Worm (Caenorhabditis elegans) whole organism, young adult: Measurements from ENCODE around the gene T21E8.7.

Source experiments
- C06A6.2 ChIP-seq: fragments of 200-800 bp; sonication (Bioruptor generic); conservative IDR thresholded peaks from 2 replicates; pipeline ENCODE4 v1.3.6; 2022; ENCODE audit warnings: missing genetic modification characterization, missing compliant biosample characterization
- T07F8.4 ChIP-seq: sonication (generic microtip); optimal IDR thresholded peaks from 2 replicates; lab custom pipeline; 2016; ENCODE audit warnings: mild to moderate bottlenecking, missing genetic modification characterization, moderate library complexity, missing compliant biosample characterization
- ZK185.1 ChIP-seq: sonication (generic microtip); optimal IDR thresholded peaks from 2 replicates; lab custom pipeline; 2016; ENCODE audit warnings: mild to moderate bottlenecking, missing genetic modification characterization, missing compliant biosample characterization; ENCODE audit not compliant: poor library complexity, severe bottlenecking
- akir-1 ChIP-seq: fragments of 200-800 bp; sonication (Bioruptor generic); optimal IDR thresholded peaks from 2 replicates; lab custom pipeline; 2018; ENCODE audit warnings: mild to moderate bottlenecking, missing genetic modification characterization, moderate library complexity, missing compliant biosample characterization
- athp-1 ChIP-seq: sonication (generic microtip); optimal IDR thresholded peaks from 2 replicates; lab custom pipeline; 2017; ENCODE audit warnings: mild to moderate bottlenecking, missing genetic modification characterization, missing compliant biosample characterization
- hsf-1 ChIP-seq: fragments of 200-800 bp; sonication (Bioruptor generic); IDR thresholded peaks from 2 replicates; pipeline ENCODE4 v1.3.6; 2022; ENCODE audit warnings: missing genetic modification reagents, missing genetic modification characterization, missing compliant biosample characterization
- lin-26 ChIP-seq: fragments of 200-800 bp; sonication (Bioruptor generic); IDR thresholded peaks from 2 replicates; pipeline ENCODE4 v1.3.6; 2022; ENCODE audit warnings: missing genetic modification reagents, missing genetic modification characterization, missing compliant biosample characterization
- lsy-27 ChIP-seq: sonication (generic microtip); optimal IDR thresholded peaks from 2 replicates; lab custom pipeline; 2017; ENCODE audit warnings: missing genetic modification characterization, mild to moderate bottlenecking, missing compliant biosample characterization, antibody characterized with exemption, missing genotype, borderline replicate concordance; ENCODE audit not compliant: insufficient read depth
- madf-10 ChIP-seq: sonication (generic microtip); optimal IDR thresholded peaks from 2 replicates; lab custom pipeline; 2016; ENCODE audit warnings: mild to moderate bottlenecking, missing genetic modification characterization, missing compliant biosample characterization
- nhr-27 ChIP-seq: fragments of 200-800 bp; sonication (Bioruptor generic); optimal IDR thresholded peaks from 2 replicates; lab custom pipeline; 2018; ENCODE audit warnings: mild to moderate bottlenecking, missing genetic modification characterization, moderate library complexity, missing compliant biosample characterization
- pbrm-1 ChIP-seq: fragments of 200-800 bp; sonication (Bioruptor generic); IDR thresholded peaks from 2 replicates; pipeline ENCODE4 v1.3.6; 2022; ENCODE audit warnings: missing genetic modification reagents, missing genetic modification characterization, missing compliant biosample characterization
- sdz-38 ChIP-seq: sonication (generic microtip); optimal IDR thresholded peaks from 2 replicates; lab custom pipeline; 2016; ENCODE audit warnings: missing genotype, missing genetic modification characterization, missing compliant biosample characterization
- tbp1 ChIP-seq: fragments of 200-800 bp; sonication (Bioruptor generic); optimal IDR thresholded peaks from 2 replicates; lab custom pipeline; 2018; ENCODE audit warnings: mild to moderate bottlenecking, missing genetic modification characterization, missing compliant biosample characterization

Gene T21E8.7

DNA sequence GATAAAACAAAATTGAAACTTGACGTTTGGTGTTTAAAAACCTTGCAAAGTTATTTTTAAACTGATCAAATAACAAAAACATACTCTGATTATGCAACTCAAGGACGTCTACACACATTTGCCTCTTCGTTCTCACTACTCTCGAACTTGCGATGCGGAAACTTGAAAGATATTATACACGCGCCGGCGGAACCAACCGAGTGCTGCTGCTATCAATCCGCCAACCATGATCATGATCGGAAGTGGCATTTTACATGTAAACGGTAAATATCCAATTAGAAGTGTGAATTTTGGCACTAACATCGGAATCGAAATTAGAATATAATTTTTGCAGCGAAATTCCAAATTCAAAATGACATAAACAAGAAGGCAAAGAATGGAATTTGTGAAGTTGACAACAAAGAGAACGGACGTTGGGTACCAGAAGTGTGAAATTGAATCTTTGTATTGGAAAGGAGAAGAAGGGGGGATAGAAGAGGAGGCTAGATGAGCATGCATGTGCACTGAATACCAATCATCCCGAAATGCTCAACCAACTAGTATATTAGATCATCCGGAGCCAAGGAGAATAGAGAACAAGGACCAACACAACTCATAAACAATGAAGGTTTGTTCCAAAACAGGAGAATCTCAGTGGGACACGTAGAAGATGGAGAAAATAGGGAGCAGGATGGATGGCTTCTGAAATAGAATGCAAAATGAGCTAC, 50.2 kb downstream of the T21E8.7 start:
- no peak for TF ChIP-seq hsf-1
- TF ChIP-seq akir-1 (GFP tag; lab: Kevin White, UChicago): no peak
- TF ChIP-seq lin-26 (GFP tag; lab: Robert Waterston, UW): no peak
- no peak for TF ChIP-seq C06A6.2
- TF ChIP-seq athp-1 (tag; lab: Kevin White, UChicago): no peak
- TF ChIP-seq pbrm-1 (GFP tag; lab: Robert Waterston, UW): no peak
- TF ChIP-seq madf-10: no peak
- TF ChIP-seq ZK185.1 (tag; lab: Kevin White, UChicago): no peak
- TF ChIP-seq sdz-38 (tag; lab: Kevin White, UChicago): no peak
- TF ChIP-seq T07F8.4 (tag; lab: Kevin White, UChicago): no peak
- no peak for TF ChIP-seq lsy-27 (tag; lab: Kevin White, UChicago)
- TF ChIP-seq nhr-27: no peak
- TF ChIP-seq tbp1 (GFP tag; lab: Kevin White, UChicago): no peak
